Worm (Caenorhabditis elegans) whole organism, young adult: ENCODE data around the gene htrl-1.
"Not testable (repeated sequence)": the region's sequence is repeated elsewhere in the genome, so short reads cannot be mapped to it uniquely, and the experiment has no call there.

ENCODE experiments used
- B0019.2 ChIP-seq: fragments of 200-800 bp; sonication (Bioruptor generic); conservative IDR thresholded peaks from 2 replicates; pipeline ENCODE4 v1.3.6; 2022; ENCODE audit warnings: missing genetic modification reagents, missing genetic modification characterization, missing compliant biosample characterization
- B0035.1 ChIP-seq: sonication (generic microtip); optimal IDR thresholded peaks from 2 replicates; lab custom pipeline; 2016; ENCODE audit warnings: missing genetic modification characterization, mild to moderate bottlenecking, missing compliant biosample characterization, missing genotype, missing genetic modification reagents
- C06A6.2 ChIP-seq: fragments of 200-800 bp; sonication (Bioruptor generic); conservative IDR thresholded peaks from 2 replicates; pipeline ENCODE4 v1.3.6; 2022; ENCODE audit warnings: missing genetic modification characterization, missing compliant biosample characterization
- C17E4.6 ChIP-seq: fragments of 200-800 bp; sonication (Bioruptor generic); IDR thresholded peaks from 2 replicates; pipeline ENCODE4 v1.3.6; 2022; ENCODE audit warnings: missing genetic modification reagents, missing genetic modification characterization, missing compliant biosample characterization
- D2030.7 ChIP-seq: fragments of 200-800 bp; sonication (Bioruptor generic); IDR thresholded peaks from 2 replicates; pipeline ENCODE4 v1.3.6; 2022; ENCODE audit warnings: missing genetic modification reagents, missing genetic modification characterization, missing compliant biosample characterization
- F49E8.2 ChIP-seq: sonication (generic microtip); optimal IDR thresholded peaks from 3 replicates; lab custom pipeline; 2017; ENCODE audit warnings: missing genetic modification characterization, mild to moderate bottlenecking, missing compliant biosample characterization, antibody characterized with exemption, moderate library complexity; ENCODE audit not compliant: insufficient read depth
- K11D2.4 ChIP-seq: fragments of 200-800 bp; sonication (Bioruptor generic); IDR thresholded peaks from 2 replicates; pipeline ENCODE4 v1.3.6; 2022; ENCODE audit warnings: missing genetic modification reagents, missing genetic modification characterization, missing compliant biosample characterization
- Y53G8AR.9 ChIP-seq: fragments of 200-800 bp; sonication (Bioruptor generic); conservative IDR thresholded peaks from 2 replicates; pipeline ENCODE4 v1.3.6; 2022; ENCODE audit warnings: missing genetic modification reagents, missing genetic modification characterization, missing compliant biosample characterization
- Y56A3A.18 ChIP-seq: fragments of 200-800 bp; sonication (Bioruptor generic); IDR thresholded peaks from 2 replicates; pipeline ENCODE4 v1.3.6; 2022; ENCODE audit warnings: missing genetic modification reagents, missing genetic modification characterization, missing compliant biosample characterization
- Y67H2A.10 ChIP-seq: fragments of 200-800 bp; sonication (Bioruptor generic); conservative IDR thresholded peaks from 2 replicates; pipeline ENCODE4 v1.3.6; 2022; ENCODE audit warnings: missing genetic modification reagents, missing genetic modification characterization, missing compliant biosample characterization
- Y79H2A.3 ChIP-seq: fragments of 200-800 bp; sonication (Bioruptor generic); conservative IDR thresholded peaks from 2 replicates; pipeline ENCODE4 v1.3.6; 2022; ENCODE audit warnings: missing genetic modification reagents, missing genetic modification characterization, missing compliant biosample characterization
- ZK185.1 ChIP-seq: sonication (generic microtip); optimal IDR thresholded peaks from 2 replicates; lab custom pipeline; 2016; ENCODE audit warnings: mild to moderate bottlenecking, missing genetic modification characterization, missing compliant biosample characterization; ENCODE audit not compliant: poor library complexity, severe bottlenecking
- aptf-2 ChIP-seq: fragments of 200-800 bp; sonication (Bioruptor generic); conservative IDR thresholded peaks from 2 replicates; pipeline ENCODE4 v1.3.6; 2022; ENCODE audit warnings: missing genetic modification reagents, missing genetic modification characterization, missing compliant biosample characterization
- athp-1 ChIP-seq: sonication (generic microtip); optimal IDR thresholded peaks from 2 replicates; lab custom pipeline; 2017; ENCODE audit warnings: mild to moderate bottlenecking, missing genetic modification characterization, missing compliant biosample characterization
- attf-5 ChIP-seq: fragments of 200-800 bp; sonication (Bioruptor generic); optimal IDR thresholded peaks from 2 replicates; lab custom pipeline; 2018; ENCODE audit warnings: mild to moderate bottlenecking, missing genetic modification characterization, missing compliant biosample characterization
- bed-2 ChIP-seq: fragments of 200-800 bp; sonication (Bioruptor generic); IDR thresholded peaks from 2 replicates; pipeline ENCODE4 v1.3.6; 2022; ENCODE audit warnings: missing genetic modification reagents, missing genetic modification characterization, missing compliant biosample characterization
- cebp-1 ChIP-seq, 2 experiments: fragments of 200-800 bp in 1 of 2; sonication (Bioruptor generic) in 1 of 2; sonication (generic microtip) in 1 of 2; IDR thresholded peaks in 1 of 2; optimal IDR thresholded peaks in 1 of 2; 2 replicates each; pipeline versions ENCODE4 v1.3.6 to Lab custom; 2017 to 2022; ENCODE audit warnings: missing compliant biosample characterization in 2 of 2, missing genetic modification characterization in 2 of 2, mild to moderate bottlenecking in 1 of 2, missing genetic modification reagents in 1 of 2, moderate library complexity in 1 of 2
- ceh-91 ChIP-seq: fragments of 200-800 bp; sonication (Bioruptor generic); IDR thresholded peaks from 2 replicates; pipeline ENCODE4 v1.3.6; 2022; ENCODE audit warnings: missing genetic modification reagents, missing genetic modification characterization, missing compliant biosample characterization
- chd-7 ChIP-seq: sonication (generic microtip); optimal IDR thresholded peaks from 2 replicates; lab custom pipeline; 2016; ENCODE audit warnings: mild to moderate bottlenecking, missing genetic modification characterization, moderate library complexity, missing compliant biosample characterization
- die-1 ChIP-seq: sonication (generic microtip); optimal IDR thresholded peaks from 2 replicates; lab custom pipeline; 2016; ENCODE audit warnings: missing genotype, mild to moderate bottlenecking, missing genetic modification characterization, missing compliant biosample characterization
- dox-1 ChIP-seq: fragments of 200-800 bp; sonication (Bioruptor generic); IDR thresholded peaks from 2 replicates; pipeline ENCODE4 v1.3.6; 2022; ENCODE audit warnings: missing genetic modification reagents, missing genetic modification characterization, missing compliant biosample characterization
- efl-1 ChIP-seq: fragments of 150-350 bp; optimal IDR thresholded peaks from 2 replicates; lab custom pipeline; 2014; ENCODE audit warnings: missing biosample characterization, missing genetic modification reagents, missing genetic modification characterization
- egl-44 ChIP-seq: fragments of 200-800 bp; sonication (Bioruptor generic); IDR thresholded peaks from 2 replicates; pipeline ENCODE4 v1.3.6; 2022; ENCODE audit warnings: missing genetic modification reagents, missing genetic modification characterization, missing compliant biosample characterization
- egrh-3 ChIP-seq: fragments of 200-800 bp; sonication (Bioruptor generic); IDR thresholded peaks from 2 replicates; pipeline ENCODE4 v1.3.6; 2022; ENCODE audit warnings: missing genetic modification reagents, missing genetic modification characterization, missing compliant biosample characterization
- ekl-4 ChIP-seq: fragments of 200-800 bp; sonication (Bioruptor generic); IDR thresholded peaks from 2 replicates; pipeline ENCODE4 v1.3.6; 2022; ENCODE audit warnings: missing genetic modification reagents, missing genetic modification characterization, missing compliant biosample characterization
- hsf-1 ChIP-seq: fragments of 200-800 bp; sonication (Bioruptor generic); IDR thresholded peaks from 2 replicates; pipeline ENCODE4 v1.3.6; 2022; ENCODE audit warnings: missing genetic modification reagents, missing genetic modification characterization, missing compliant biosample characterization
- lin-26 ChIP-seq: fragments of 200-800 bp; sonication (Bioruptor generic); IDR thresholded peaks from 2 replicates; pipeline ENCODE4 v1.3.6; 2022; ENCODE audit warnings: missing genetic modification reagents, missing genetic modification characterization, missing compliant biosample characterization
- lin-40 ChIP-seq: sonication (generic microtip); optimal IDR thresholded peaks from 2 replicates; lab custom pipeline; 2016; ENCODE audit warnings: missing genetic modification characterization, mild to moderate bottlenecking, missing compliant biosample characterization, missing genotype, missing genetic modification reagents
- lin-54 ChIP-seq: fragments of 200-800 bp; sonication (Bioruptor generic); optimal IDR thresholded peaks from 2 replicates; lab custom pipeline; 2018; ENCODE audit warnings: mild to moderate bottlenecking, missing genetic modification characterization, missing compliant biosample characterization
- madf-3 ChIP-seq: fragments of 200-800 bp; sonication (Bioruptor generic); IDR thresholded peaks from 2 replicates; pipeline ENCODE4 v1.3.6; 2022; ENCODE audit warnings: missing genetic modification reagents, missing genetic modification characterization, missing compliant biosample characterization
- madf-6 ChIP-seq: fragments of 200-800 bp; sonication (Bioruptor generic); IDR thresholded peaks from 2 replicates; pipeline ENCODE4 v1.3.6; 2022; ENCODE audit warnings: missing genetic modification reagents, missing genetic modification characterization, missing compliant biosample characterization
- nfyb-1 ChIP-seq: fragments of 200-800 bp; sonication (Bioruptor generic); IDR thresholded peaks from 2 replicates; pipeline ENCODE4 v1.3.6; 2022; ENCODE audit warnings: missing genetic modification reagents, missing genetic modification characterization, missing compliant biosample characterization
- nhr-80 ChIP-seq: sonication (generic microtip); optimal IDR thresholded peaks from 2 replicates; lab custom pipeline; 2016; ENCODE audit warnings: missing genetic modification characterization, missing compliant biosample characterization
- pbrm-1 ChIP-seq: fragments of 200-800 bp; sonication (Bioruptor generic); IDR thresholded peaks from 2 replicates; pipeline ENCODE4 v1.3.6; 2022; ENCODE audit warnings: missing genetic modification reagents, missing genetic modification characterization, missing compliant biosample characterization
- rpc-1 ChIP-seq, 2 experiments: fragments of 150-350 bp in 1 of 2; sonication (generic microtip) in 1 of 2; optimal IDR thresholded peaks; 2 replicates each; lab custom pipeline; 2014 to 2018; ENCODE audit warnings: missing biosample characterization in 1 of 2, missing genetic modification characterization in 1 of 2, missing genetic modification reagents in 1 of 2, missing genotype in 1 of 2
- sea-2 ChIP-seq: fragments of 200-800 bp; sonication (Bioruptor generic); IDR thresholded peaks from 2 replicates; pipeline ENCODE4 v1.3.6; 2022; ENCODE audit warnings: missing genetic modification characterization, missing compliant biosample characterization
- snpc-1.1 ChIP-seq: sonication (generic microtip); optimal IDR thresholded peaks from 2 replicates; lab custom pipeline; 2017; ENCODE audit warnings: missing genetic modification characterization, mild to moderate bottlenecking, missing compliant biosample characterization, antibody characterized with exemption, moderate library complexity, missing genotype, missing genetic modification reagents; ENCODE audit not compliant: insufficient read depth
- snpc-1.3 ChIP-seq: sonication (generic microtip); optimal IDR thresholded peaks from 2 replicates; lab custom pipeline; 2017; ENCODE audit warnings: missing genetic modification characterization, mild to moderate bottlenecking, missing compliant biosample characterization, antibody characterized with exemption, moderate library complexity, missing genotype, missing genetic modification reagents; ENCODE audit not compliant: insufficient read depth
- snpc-4 ChIP-seq, 5 experiments: fragments of 150-350 bp in 1 of 5; sonication (generic microtip) in 4 of 5; optimal IDR thresholded peaks; 2 replicates each; lab custom pipeline; 2014 to 2018; ENCODE audit warnings: missing genetic modification characterization in 5 of 5, missing biosample characterization in 3 of 5, antibody characterized with exemption in 2 of 5, mild to moderate bottlenecking in 2 of 5, missing compliant biosample characterization in 2 of 5, missing genotype in 2 of 5, moderate library complexity in 2 of 5, missing genetic modification reagents in 1 of 5
- tbp1 ChIP-seq: fragments of 200-800 bp; sonication (Bioruptor generic); optimal IDR thresholded peaks from 2 replicates; lab custom pipeline; 2018; ENCODE audit warnings: mild to moderate bottlenecking, missing genetic modification characterization, missing compliant biosample characterization
- unc-130 ChIP-seq: sonication (generic microtip); optimal IDR thresholded peaks from 2 replicates; lab custom pipeline; 2016; ENCODE audit warnings: missing genetic modification reagents, missing genetic modification characterization, missing compliant biosample characterization
- ztf-26 ChIP-seq: sonication (generic microtip); optimal IDR thresholded peaks from 2 replicates; lab custom pipeline; 2017; ENCODE audit warnings: missing genetic modification characterization, missing compliant biosample characterization
- ztf-28 ChIP-seq: fragments of 200-800 bp; sonication (Bioruptor generic); IDR thresholded peaks from 2 replicates; pipeline ENCODE4 v1.3.6; 2022; ENCODE audit warnings: missing genetic modification reagents, missing genetic modification characterization, missing compliant biosample characterization
- ztf-6 ChIP-seq: fragments of 200-800 bp; sonication (Bioruptor generic); IDR thresholded peaks from 2 replicates; pipeline ENCODE4 v1.3.6; 2022; ENCODE audit warnings: missing genetic modification reagents, missing genetic modification characterization, missing compliant biosample characterization

htrl-1 gene

DNA sequence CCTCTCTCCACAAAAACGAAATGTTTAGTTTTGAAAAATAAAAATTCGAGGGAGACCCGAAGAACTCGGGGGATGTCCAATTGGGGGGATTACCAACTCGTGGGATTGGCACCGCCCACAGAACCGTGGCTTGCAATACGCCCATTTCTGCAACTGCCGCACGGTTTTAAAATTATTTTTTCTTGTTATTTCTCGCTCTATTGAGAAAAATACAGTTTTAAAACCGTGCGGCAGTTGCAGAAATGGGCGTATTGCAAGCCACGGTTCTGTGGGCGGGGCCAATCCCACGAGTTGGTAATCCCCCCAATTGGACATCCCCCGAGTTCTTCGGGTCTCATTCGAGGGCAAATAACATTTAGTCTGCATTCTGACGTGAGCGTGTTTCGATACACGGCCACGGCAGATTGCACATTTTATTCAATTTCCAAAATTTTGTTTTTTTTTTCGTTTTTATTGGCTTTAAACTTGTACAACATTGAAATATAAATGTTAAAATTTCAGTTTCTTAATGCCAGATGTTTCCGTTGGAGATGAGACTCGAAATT is 8.7 kb upstream of the htrl-1 start, which contains the start of the genes C55A6.1 and C55A6.10 (continued):
- peak; percentile 51 for TF ChIP-seq tbp1 (GFP tag; lab: Kevin White, UChicago)
- TF ChIP-seq pbrm-1 (GFP tag; lab: Robert Waterston, UW): peak; percentile 93
- peak; percentile 21 for TF ChIP-seq snpc-1.1 (tag; lab: Kevin White, UChicago)
- TF ChIP-seq unc-130 (GFP tag; lab: Kevin White, UChicago): peak; percentile 59
- TF ChIP-seq attf-5 (GFP tag; lab: Kevin White, UChicago): peak; percentile 86
- peak; percentile 65; the same call in 1 of the 2 replicates for TF ChIP-seq egl-44 (GFP tag; lab: Robert Waterston, UW)
- TF ChIP-seq bed-2: peak; percentile 50; the same call in 1 of the 2 replicates
- TF ChIP-seq madf-3: peak; percentile 64; the same call in 1 of the 2 replicates
- peak; percentile 15 for TF ChIP-seq die-1 (tag; lab: Kevin White, UChicago)
- peak; percentile 38 for TF ChIP-seq hsf-1 (GFP tag; lab: Robert Waterston, UW)
- TF ChIP-seq ekl-4 (GFP tag; lab: Robert Waterston, UW): peak; percentile 90
- TF ChIP-seq efl-1 (GFP tag; lab: Kevin White, UChicago): peak; percentile 23
- peak; percentile 46 for TF ChIP-seq snpc-1.3
- peak; percentile 82; the same call in 1 of the 2 replicates for TF ChIP-seq ztf-28 (GFP tag; lab: Robert Waterston, UW)
- TF ChIP-seq chd-7 (tag; lab: Kevin White, UChicago): peak; percentile 50
- 0 out of 2 replicates have a peak, but pooled peaks have one; percentile 17 for TF ChIP-seq ztf-6 (GFP tag; lab: Robert Waterston, UW)
- TF ChIP-seq aptf-2 (GFP tag; lab: Robert Waterston, UW): 0 out of 2 replicates have a peak, but pooled peaks have one; percentile 25
- peak; percentile 72; the same call in 1 of the 2 replicates for TF ChIP-seq B0019.2 (GFP tag; lab: Robert Waterston, UW)
- peak; percentile 93 for TF ChIP-seq dox-1 (GFP tag; lab: Robert Waterston, UW)
- peak; percentile 71 for TF ChIP-seq madf-6
- TF ChIP-seq ZK185.1 (tag; lab: Kevin White, UChicago): peak; percentile 64
- TF ChIP-seq Y67H2A.10 (GFP tag; lab: Robert Waterston, UW): peak; percentile 71; the same call in 1 of the 2 replicates
- TF ChIP-seq B0035.1: peak; percentile 35
- TF ChIP-seq lin-26 (GFP tag; lab: Robert Waterston, UW): 0 out of 2 replicates have a peak, but pooled peaks have one; percentile 54
- peak; percentile 59 for TF ChIP-seq athp-1
- peak; percentile 69; the same call in 1 of the 2 replicates for TF ChIP-seq egrh-3 (GFP tag; lab: Robert Waterston, UW)
- peak; percentile 24 for TF ChIP-seq rpc-1 (optimal IDR thresholded peaks at IDR 0.05; lab: Kevin White, UChicago)
- not testable (repeated sequence) for TF ChIP-seq rpc-1 (tag; optimal IDR thresholded peaks at IDR 0.05; lab: Kevin White, UChicago)
- peak; percentile 93 for TF ChIP-seq D2030.7 (GFP tag; lab: Robert Waterston, UW)
- TF ChIP-seq nhr-80 (tag; lab: Kevin White, UChicago): peak; percentile 70
- peak; percentile 97 for TF ChIP-seq nfyb-1 (GFP tag; lab: Robert Waterston, UW)
- peak; percentile 51 for TF ChIP-seq snpc-4 (GFP tag; optimal IDR thresholded peaks at IDR 0.05; lab: Kevin White, UChicago)
- peak in 3 of 4 experiments; percentile 65 to 77 (median 75) for TF ChIP-seq snpc-4 (tag; optimal IDR thresholded peaks at IDR 0.05; lab: Kevin White, UChicago)
- peak; percentile 83 for TF ChIP-seq C06A6.2 (GFP tag; lab: Robert Waterston, UW)
- peak; percentile 74 for TF ChIP-seq ceh-91 (GFP tag; lab: Robert Waterston, UW)
- peak; percentile 72 for TF ChIP-seq lin-54 (GFP tag; lab: Kevin White, UChicago)
- peak; percentile 78; the same call in 1 of the 2 replicates for TF ChIP-seq K11D2.4 (GFP tag; lab: Robert Waterston, UW)
- TF ChIP-seq cebp-1 (GFP tag; IDR thresholded peaks at IDR 0.05; lab: Robert Waterston, UW): 0 out of 2 replicates have a peak, but pooled peaks have one; percentile 32
- peak; percentile 79 for TF ChIP-seq cebp-1 (tag; optimal IDR thresholded peaks at IDR 0.05; lab: Kevin White, UChicago)
- peak; percentile 89 for TF ChIP-seq lin-40
- peak; percentile 70; the same call in 1 of the 2 replicates for TF ChIP-seq Y56A3A.18 (GFP tag; lab: Robert Waterston, UW)
- peak; percentile 61 for TF ChIP-seq F49E8.2 (tag; lab: Kevin White, UChicago)
- TF ChIP-seq C17E4.6 (GFP tag; lab: Robert Waterston, UW): peak; percentile 67
- peak; percentile 70; the same call in 1 of the 2 replicates for TF ChIP-seq Y53G8AR.9
- peak; percentile 70; the same call in 1 of the 2 replicates for TF ChIP-seq Y79H2A.3 (GFP tag; lab: Robert Waterston, UW)
- peak; percentile 51 for TF ChIP-seq ztf-26 (tag; lab: Kevin White, UChicago)
- 0 out of 2 replicates have a peak, but pooled peaks have one; percentile 27 for TF ChIP-seq sea-2 (GFP tag; lab: Robert Waterston, UW)
